Fruit fly (Drosophila melanogaster): Measurements from ENCODE around the gene CG32669.
A peak's percentile ranks its signal among the peaks of the same experiment; 100 is the strongest.

The CG32669 gene

DNA sequence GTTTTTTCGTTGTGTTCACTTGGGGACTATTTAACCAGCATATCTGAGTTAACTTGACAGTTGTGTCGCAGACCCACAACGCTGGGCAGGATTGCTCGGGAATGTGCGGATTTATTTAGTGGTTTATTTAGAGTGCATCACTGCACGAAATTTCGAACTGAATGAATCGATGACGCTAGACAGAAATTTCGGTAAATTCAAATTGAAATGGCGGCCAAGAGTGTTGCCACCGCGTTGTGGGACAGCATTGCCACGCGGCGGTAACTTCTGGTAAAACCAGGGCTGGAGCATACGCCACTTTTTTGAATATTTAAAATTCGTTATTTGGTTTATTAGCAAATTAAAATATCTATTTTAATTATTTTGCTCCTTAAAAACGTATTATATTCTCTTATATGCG lies 9.8 kb upstream of the CG32669 start, which contains the start of gene feo (continued):
- TF ChIP-seq Scr (GFP tag; IDR thresholded peaks at IDR 0.05; ENCODE audit: partially characterized antibody) (0 out of 2 replicates have a peak, but pooled peaks have one; percentile 20), knrl (GFP tag; IDR thresholded peaks at IDR 0.05; ENCODE audit: partially characterized antibody) (no peak), CG3726 (GFP tag; IDR thresholded peaks at IDR 0.05) (no peak), p53 (GFP tag; optimal IDR thresholded peaks at IDR 0.05) (no peak), GATAe (GFP tag; conservative IDR thresholded peaks at IDR 0.05) (no peak), CHES-1-like (GFP tag; optimal IDR thresholded peaks at IDR 0.05) (no peak), pho (GFP tag; optimal IDR thresholded peaks at IDR 0.05) (no peak), H15 (GFP tag; IDR thresholded peaks at IDR 0.05) (no peak), tx (GFP tag; optimal IDR thresholded peaks at IDR 0.05) (no peak), Ravus (GFP tag; IDR thresholded peaks at IDR 0.05) (no peak), bbx (GFP tag; IDR thresholded peaks at IDR 0.05; ENCODE audit: partially characterized antibody) (peak; percentile 34; the same call in 1 of the 2 replicates), CG12769 (tag; optimal IDR thresholded peaks at IDR 0.05) (no peak), CG9437 (GFP tag; optimal IDR thresholded peaks at IDR 0.05) (no peak), Ssrp (tag; optimal IDR thresholded peaks at IDR 0.05) (no peak), peb (GFP tag; IDR thresholded peaks at IDR 0.05) (no peak), ranshi (GFP tag; IDR thresholded peaks at IDR 0.05) (no peak), ap (GFP tag; IDR thresholded peaks at IDR 0.05) (no peak), tgo (GFP tag; IDR thresholded peaks at IDR 0.05) (no peak), stwl (tag; optimal IDR thresholded peaks at IDR 0.05) (peak; percentile 39), E2f1 (GFP tag; IDR thresholded peaks at IDR 0.05) (no peak), Mad (GFP tag; optimal IDR thresholded peaks at IDR 0.05) (no peak), Sin3A (optimal IDR thresholded peaks at IDR 0.05) (no peak), CG7928 (GFP tag; optimal IDR thresholded peaks at IDR 0.05) (peak; percentile 92), CG17385 (GFP tag; optimal IDR thresholded peaks at IDR 0.05) (no peak), her (GFP tag; optimal IDR thresholded peaks at IDR 0.05) (no peak), CG14710 (tag; optimal IDR thresholded peaks at IDR 0.05) (peak; percentile 70), vvl (GFP tag; IDR thresholded peaks at IDR 0.05) (no peak; the same call in 1 of the 2 replicates), CG17361 (GFP tag; IDR thresholded peaks at IDR 0.05) (no peak), prd (optimal IDR thresholded peaks at IDR 0.05) (no peak), prd (GFP tag; IDR thresholded peaks at IDR 0.05) (no peak), stc (GFP tag; IDR thresholded peaks at IDR 0.05) (no peak), pfk (GFP tag; optimal IDR thresholded peaks at IDR 0.05) (no peak), CG31365 (tag; optimal IDR thresholded peaks at IDR 0.05) (no peak), cas (GFP tag; IDR thresholded peaks at IDR 0.05) (no peak), CoRest (tag; optimal IDR thresholded peaks at IDR 0.05) (peak; percentile 46), ase (GFP tag; IDR thresholded peaks at IDR 0.05) (no peak), CG4282 (GFP tag; optimal IDR thresholded peaks at IDR 0.05) (no peak), CG16813 (GFP tag; IDR thresholded peaks at IDR 0.05; ENCODE audit: partially characterized antibody) (no peak), br (optimal IDR thresholded peaks at IDR 0.05) (no peak), MBD-R2 (GFP tag; IDR thresholded peaks at IDR 0.05) (peak; percentile 37; the same call in 1 of the 2 replicates), CG7839 (tag; optimal IDR thresholded peaks at IDR 0.05) (no peak), yki (optimal IDR thresholded peaks at IDR 0.05) (no peak), salm (tag; optimal IDR thresholded peaks at IDR 0.05) (no peak), CG13123 (GFP tag; optimal IDR thresholded peaks at IDR 0.05) (no peak), CG2120 (GFP tag; optimal IDR thresholded peaks at IDR 0.05) (peak; percentile 29), CG4424 (GFP tag; optimal IDR thresholded peaks at IDR 0.05) (no peak), unc-4 (GFP tag; IDR thresholded peaks at IDR 0.05; ENCODE audit: partially characterized antibody) (no peak), fu2 (GFP tag; optimal IDR thresholded peaks at IDR 0.05) (no peak), CG6854 (GFP tag; optimal IDR thresholded peaks at IDR 0.05) (no peak), Side (GFP tag; optimal IDR thresholded peaks at IDR 0.05) (no peak), hbn (GFP tag; IDR thresholded peaks at IDR 0.05; ENCODE audit: partially characterized antibody) (no peak), ttk (GFP tag; IDR thresholded peaks at IDR 0.05) (no peak), CG11093 (GFP tag; IDR thresholded peaks at IDR 0.05) (no peak), sens-2 (GFP tag; IDR thresholded peaks at IDR 0.05) (no peak)

Measured in whole organism, embryonic.